Fruit fly (Drosophila melanogaster) S2 (cell line): ENCODE measurements around the gene CG34112.

Experiments
- CG8478 ChIP-seq: fragments of >200 bp; optimal IDR thresholded peaks from 2 replicates; lab custom pipeline; 2018
- CTCF ChIP-seq, 2 experiments: fragments of >200 bp; optimal IDR thresholded peaks; 2 replicates each; lab custom pipeline; 2018

dm6 chr3R:4360668-4361110 is 33.4 kb downstream of the CG34112 start:
- no peak for TF ChIP-seq CTCF (optimal IDR thresholded peaks at IDR 0.05; lab: Kevin White, UChicago)
- no peak for TF ChIP-seq CG8478 (lab: Kevin White, UChicago)
